Worm (Caenorhabditis elegans) whole organism, L1 larva: ENCODE data around the gene C23F12.3.

ENCODE experiments used
- C16A3.4 ChIP-seq: fragments of 150-350 bp; optimal IDR thresholded peaks from 2 replicates; lab custom pipeline; 2014; ENCODE audit warnings: missing biosample characterization, missing genetic modification characterization
- F16B12.6 ChIP-seq: fragments of 150-350 bp; optimal IDR thresholded peaks from 2 replicates; lab custom pipeline; 2014; ENCODE audit warnings: missing biosample characterization, missing genetic modification characterization
- Y116A8C.19 ChIP-seq: sonication (generic microtip); optimal IDR thresholded peaks from 2 replicates; lab custom pipeline; 2016; ENCODE audit warnings: missing compliant biosample characterization, missing genetic modification characterization, borderline replicate concordance
- aly-2 ChIP-seq: fragments of 150-350 bp; optimal IDR thresholded peaks from 2 replicates; lab custom pipeline; 2014; ENCODE audit warnings: missing biosample characterization, missing genetic modification characterization
- ama-1 ChIP-seq: fragments of 150-350 bp; optimal IDR thresholded peaks from 2 replicates; lab custom pipeline; 2014
- blmp-1 ChIP-seq: fragments of 150-350 bp; optimal IDR thresholded peaks from 2 replicates; lab custom pipeline; 2014; ENCODE audit warnings: missing biosample characterization, missing genetic modification characterization
- ceh-63 ChIP-seq: fragments of 200-800 bp; sonication (Bioruptor generic); optimal IDR thresholded peaks from 2 replicates; lab custom pipeline; 2018; ENCODE audit warnings: mild to moderate bottlenecking, missing genetic modification characterization, missing compliant biosample characterization
- ceh-8 ChIP-seq: fragments of 200-800 bp; sonication (Bioruptor generic); optimal IDR thresholded peaks from 2 replicates; lab custom pipeline; 2018; ENCODE audit warnings: mild to moderate bottlenecking, missing genetic modification characterization, moderate library complexity, missing compliant biosample characterization
- ceh-82 ChIP-seq, 3 experiments: fragments of 150-350 bp in 1 of 3; sonication (generic microtip) in 2 of 3; optimal IDR thresholded peaks; 2 replicates each; lab custom pipeline; 2014 to 2017; ENCODE audit warnings: missing biosample characterization in 3 of 3, missing genetic modification characterization in 3 of 3
- ceh-88 ChIP-seq: fragments of 200-800 bp; sonication (Bioruptor generic); IDR thresholded peaks from 2 replicates; pipeline ENCODE4 v1.3.6; 2022; ENCODE audit warnings: missing genetic modification characterization, missing compliant biosample characterization
- ceh-90 ChIP-seq: sonication (generic microtip); optimal IDR thresholded peaks from 2 replicates; lab custom pipeline; 2016; ENCODE audit warnings: missing genetic modification characterization, missing compliant biosample characterization
- ces-1 ChIP-seq: fragments of 150-350 bp; optimal IDR thresholded peaks from 2 replicates; lab custom pipeline; 2014; ENCODE audit warnings: missing biosample characterization, missing genetic modification reagents, missing genetic modification characterization
- efl-1 ChIP-seq, 4 experiments: fragments of 150-350 bp; optimal IDR thresholded peaks in 3 of 4; peaks in 1 of 4; 1 replicate in 1 of 4; 2 replicates in 3 of 4; lab custom pipeline; 2014; ENCODE audit warnings: missing biosample characterization in 2 of 4, missing genetic modification characterization in 2 of 4, missing genetic modification reagents in 2 of 4
- egl-13 ChIP-seq: sonication (generic microtip); optimal IDR thresholded peaks from 2 replicates; lab custom pipeline; 2016; ENCODE audit warnings: missing genotype, missing genetic modification reagents, missing genetic modification characterization, missing compliant biosample characterization
- egl-27 ChIP-seq, 2 experiments: fragments of 150-350 bp in 1 of 2; sonication (generic microtip); optimal IDR thresholded peaks; 3 replicates each; lab custom pipeline; 2017 to 2018; ENCODE audit warnings: missing biosample characterization in 2 of 2, missing genetic modification characterization in 2 of 2, missing genetic modification reagents in 2 of 2
- elt-2 ChIP-seq: sonication (generic microtip); optimal IDR thresholded peaks from 2 replicates; lab custom pipeline; 2016; ENCODE audit warnings: missing genetic modification characterization, mild to moderate bottlenecking, inconsistent platforms, missing compliant biosample characterization, missing genetic modification reagents
- elt-3 ChIP-seq, 6 experiments: fragments of 150-350 bp in 1 of 6; sonication (generic microtip); optimal IDR thresholded peaks; 2 replicates each; lab custom pipeline; 2017 to 2018; ENCODE audit warnings: missing biosample characterization in 6 of 6, missing genetic modification characterization in 6 of 6, inconsistent platforms in 1 of 6
- fkh-10 ChIP-seq: sonication (generic microtip); optimal IDR thresholded peaks from 2 replicates; lab custom pipeline; 2017; ENCODE audit warnings: missing biosample characterization, missing genetic modification reagents, missing genetic modification characterization
- fos-1 ChIP-seq: fragments of 150-350 bp; optimal IDR thresholded peaks from 2 replicates; lab custom pipeline; 2014; ENCODE audit warnings: missing biosample characterization, missing genetic modification characterization
- grh-1 ChIP-seq: fragments of 200-800 bp; sonication (Bioruptor generic); IDR thresholded peaks from 2 replicates; pipeline ENCODE4 v1.3.6; 2022; ENCODE audit warnings: missing genetic modification reagents, missing genetic modification characterization, missing compliant biosample characterization
- irx-1 ChIP-seq: sonication (generic microtip); optimal IDR thresholded peaks from 2 replicates; lab custom pipeline; 2016; ENCODE audit warnings: missing genetic modification characterization, missing compliant biosample characterization
- lin-14 ChIP-seq: fragments of 200-800 bp; sonication (Bioruptor generic); optimal IDR thresholded peaks from 2 replicates; lab custom pipeline; 2018; ENCODE audit warnings: mild to moderate bottlenecking, missing genetic modification characterization, moderate library complexity, missing compliant biosample characterization
- lin-35 ChIP-seq, 2 experiments: fragments of 150-350 bp; optimal IDR thresholded peaks; 2 replicates each; lab custom pipeline; 2014; ENCODE audit warnings: missing biosample characterization in 2 of 2, missing genetic modification characterization in 2 of 2, missing genetic modification reagents in 2 of 2
- lin-39 ChIP-seq: fragments of 150-350 bp; optimal IDR thresholded peaks from 2 replicates; lab custom pipeline; 2014; ENCODE audit warnings: missing biosample characterization, missing genetic modification reagents, missing genetic modification characterization
- mab-9 ChIP-seq: fragments of 200-800 bp; sonication (Bioruptor generic); IDR thresholded peaks from 2 replicates; pipeline ENCODE4 v1.3.6; 2022; ENCODE audit warnings: missing genetic modification reagents, missing genetic modification characterization, missing compliant biosample characterization
- mep-1 ChIP-seq: fragments of 150-350 bp; optimal IDR thresholded peaks from 2 replicates; lab custom pipeline; 2014; ENCODE audit warnings: missing biosample characterization, missing genetic modification characterization
- nhr-19 ChIP-seq: fragments of 200-800 bp; sonication (Bioruptor generic); conservative IDR thresholded peaks from 2 replicates; pipeline ENCODE4 v1.3.6; 2022; ENCODE audit warnings: missing genetic modification characterization, missing compliant biosample characterization
- nhr-20 ChIP-seq: sonication (generic microtip); optimal IDR thresholded peaks from 2 replicates; lab custom pipeline; 2016; ENCODE audit warnings: mild to moderate bottlenecking, missing genetic modification characterization, missing compliant biosample characterization
- nhr-28 ChIP-seq: fragments of 150-350 bp; optimal IDR thresholded peaks from 2 replicates; lab custom pipeline; 2014; ENCODE audit warnings: missing biosample characterization, missing genetic modification characterization
- nhr-47 ChIP-seq: sonication (generic microtip); optimal IDR thresholded peaks from 2 replicates; lab custom pipeline; 2016; ENCODE audit warnings: mild to moderate bottlenecking, missing genetic modification characterization, moderate library complexity, missing compliant biosample characterization
- nhr-71 ChIP-seq: sonication (generic microtip); optimal IDR thresholded peaks from 2 replicates; lab custom pipeline; 2016; ENCODE audit warnings: mild to moderate bottlenecking, missing genetic modification characterization, moderate library complexity, missing compliant biosample characterization
- nhr-76 ChIP-seq: sonication (generic microtip); optimal IDR thresholded peaks from 2 replicates; lab custom pipeline; 2017; ENCODE audit warnings: missing biosample characterization, missing genetic modification characterization
- nhr-77 ChIP-seq: fragments of 150-350 bp; optimal IDR thresholded peaks from 2 replicates; lab custom pipeline; 2014; ENCODE audit warnings: missing biosample characterization, missing genetic modification characterization
- nhr-84 ChIP-seq: sonication (generic microtip); optimal IDR thresholded peaks from 2 replicates; lab custom pipeline; 2017; ENCODE audit warnings: missing biosample characterization, missing genetic modification characterization
- pag-3 ChIP-seq: sonication (generic microtip); optimal IDR thresholded peaks from 2 replicates; lab custom pipeline; 2017; ENCODE audit warnings: missing genetic modification characterization, mild to moderate bottlenecking, missing compliant biosample characterization, antibody characterized with exemption, borderline replicate concordance; ENCODE audit not compliant: insufficient read depth
- pqm-1 ChIP-seq: sonication (generic microtip); optimal IDR thresholded peaks from 3 replicates; lab custom pipeline; 2017; ENCODE audit warnings: missing biosample characterization, missing genetic modification characterization
- rnt-1 ChIP-seq: sonication (generic microtip); optimal IDR thresholded peaks from 2 replicates; lab custom pipeline; 2016; ENCODE audit warnings: mild to moderate bottlenecking, missing genetic modification characterization, moderate library complexity, missing compliant biosample characterization
- skn-1 ChIP-seq: fragments of 150-350 bp; optimal IDR thresholded peaks from 2 replicates; lab custom pipeline; 2014; ENCODE audit warnings: missing biosample characterization, missing genetic modification characterization
- snpc-4 ChIP-seq: fragments of 150-350 bp; optimal IDR thresholded peaks from 2 replicates; lab custom pipeline; 2014; ENCODE audit warnings: missing biosample characterization, missing genetic modification characterization
- snu-23 ChIP-seq: sonication (generic microtip); optimal IDR thresholded peaks from 2 replicates; lab custom pipeline; 2016; ENCODE audit warnings: missing genetic modification characterization, missing compliant biosample characterization
- sup-37 ChIP-seq: fragments of 200-800 bp; sonication (Bioruptor generic); optimal IDR thresholded peaks from 2 replicates; lab custom pipeline; 2018; ENCODE audit warnings: mild to moderate bottlenecking, missing genetic modification characterization, missing compliant biosample characterization
- swsn-7 ChIP-seq: sonication (generic microtip); optimal IDR thresholded peaks from 2 replicates; lab custom pipeline; 2016; ENCODE audit warnings: missing genetic modification characterization, missing compliant biosample characterization
- tbx-2 ChIP-seq: sonication (generic microtip); optimal IDR thresholded peaks from 2 replicates; lab custom pipeline; 2016; ENCODE audit warnings: missing genetic modification characterization, missing compliant biosample characterization
- unc-30 ChIP-seq: sonication (generic microtip); optimal IDR thresholded peaks from 2 replicates; lab custom pipeline; 2017; ENCODE audit warnings: missing biosample characterization, missing genetic modification characterization
- unc-62 ChIP-seq: fragments of 150-350 bp; optimal IDR thresholded peaks from 2 replicates; lab custom pipeline; 2014; ENCODE audit warnings: missing biosample characterization, missing genetic modification reagents, missing genetic modification characterization
- vab-15 ChIP-seq: sonication (generic microtip); optimal IDR thresholded peaks from 2 replicates; lab custom pipeline; 2017; ENCODE audit warnings: missing genotype, mild to moderate bottlenecking, missing genetic modification characterization, missing compliant biosample characterization
- zip-4 ChIP-seq: fragments of 200-800 bp; sonication (Bioruptor generic); optimal IDR thresholded peaks from 2 replicates; lab custom pipeline; 2018; ENCODE audit warnings: mild to moderate bottlenecking, missing genetic modification characterization, moderate library complexity, missing compliant biosample characterization

C23F12.3 gene

DNA sequence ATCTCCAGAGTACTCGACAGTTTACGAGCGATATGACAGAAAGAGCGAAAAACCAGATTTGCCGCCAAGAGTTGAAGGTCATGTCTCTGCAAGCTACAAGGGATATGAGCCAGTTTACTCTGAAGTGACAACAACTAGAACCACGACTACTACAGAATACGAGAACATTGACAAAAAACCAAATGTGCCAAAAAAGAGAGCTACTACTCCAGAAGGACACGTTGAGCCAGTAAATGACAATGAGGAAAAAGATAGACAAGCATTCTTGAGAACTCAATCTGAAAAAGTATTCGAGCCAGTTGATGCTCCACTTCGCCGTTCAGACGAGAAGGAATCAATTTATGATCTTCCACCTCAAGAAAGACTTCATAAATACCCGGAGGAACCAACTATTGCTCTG is 25.9 kb downstream of the C23F12.3 start:
- no peak for TF ChIP-seq ces-1 (GFP tag; lab: Kevin White, UChicago)
- no peak for TF ChIP-seq grh-1 (GFP tag; lab: Robert Waterston, UW)
- no peak for TF ChIP-seq rnt-1 (tag; lab: Kevin White, UChicago)
- TF ChIP-seq ceh-63 (GFP tag; lab: Kevin White, UChicago) = no peak
- no peak for TF ChIP-seq lin-39
- no peak for TF ChIP-seq elt-3 (tag; optimal IDR thresholded peaks at IDR 0.05; lab: Kevin White, UChicago)
- no peak for TF ChIP-seq nhr-71 (tag; lab: Kevin White, UChicago)
- no peak for TF ChIP-seq blmp-1

- TF ChIP-seq snu-23 (GFP tag; lab: Kevin White, UChicago) (no peak), nhr-28 (tag; lab: Kevin White, UChicago) (no peak), ceh-90 (tag; lab: Kevin White, UChicago) (no peak), nhr-47 (no peak), sup-37 (GFP tag; lab: Kevin White, UChicago) (no peak), nhr-84 (no peak), efl-1 (optimal IDR thresholded peaks at IDR 0.05; lab: Kevin White, UChicago) (no peak), efl-1 (GFP tag; optimal IDR thresholded peaks at IDR 0.05 in 1 of 2; lab: Kevin White, UChicago) (peak in 1 of 2 experiments; percentile 90), egl-13 (tag; lab: Kevin White, UChicago) (no peak), unc-62 (no peak)
- TF ChIP-seq, all 84 proteins: peak for 1
Measured at ce11 chrX:9417948-9418347, 26.5 kb downstream of the C23F12.3 start.

- TF ChIP-seq elt-2 (tag; lab: Kevin White, UChicago) (peak; percentile 89), irx-1 (tag; lab: Kevin White, UChicago) (no peak), nhr-20 (peak; percentile 58), aly-2 (no peak), lin-35 (GFP tag; optimal IDR thresholded peaks at IDR 0.05; lab: Kevin White, UChicago) (peak in 1 of 2 experiments; percentile 29), nhr-71 (tag; lab: Kevin White, UChicago) (peak; percentile 8), lin-14 (GFP tag; lab: Kevin White, UChicago) (peak; percentile 7)
Measured at ce11 chrX:9428059-9428458, 36.6 kb downstream of the C23F12.3 start, which contains the start of gene B0272.4. Gene B0272.4, plus strand, starts transcription at chrX:9428431.

- no peak for TF ChIP-seq pqm-1 (tag; lab: Kevin White, UChicago)
- peak; percentile 56 for TF ChIP-seq nhr-77
- TF ChIP-seq ama-1 = no peak
- no peak for TF ChIP-seq ceh-8 (GFP tag; lab: Kevin White, UChicago)
- TF ChIP-seq nhr-47 = peak; percentile 20
- no peak; the same call in 1 of the 2 replicates for TF ChIP-seq nhr-19 (GFP tag; lab: Robert Waterston, UW)
- TF ChIP-seq pag-3 (tag; lab: Kevin White, UChicago) = no peak
- no peak for TF ChIP-seq mab-9 (GFP tag; lab: Robert Waterston, UW)
- no peak for TF ChIP-seq ceh-90 (tag; lab: Kevin White, UChicago)
- peak in 1 of 3 experiments; percentile 29 for TF ChIP-seq ceh-82 (tag; optimal IDR thresholded peaks at IDR 0.05; lab: Kevin White, UChicago)
- TF ChIP-seq nhr-28 (tag; lab: Kevin White, UChicago) = no peak
- peak; percentile 36 for TF ChIP-seq mep-1
- no peak for TF ChIP-seq aly-2
- peak; percentile 38 for TF ChIP-seq swsn-7 (tag; lab: Kevin White, UChicago)
- TF ChIP-seq nhr-76 (tag; lab: Kevin White, UChicago) = no peak
- TF ChIP-seq C16A3.4 (tag; lab: Kevin White, UChicago) = no peak
- TF ChIP-seq tbx-2 (tag; lab: Kevin White, UChicago) = peak; percentile 32
- no peak for TF ChIP-seq efl-1 (optimal IDR thresholded peaks at IDR 0.05; lab: Kevin White, UChicago)
- TF ChIP-seq efl-1 (GFP tag; optimal IDR thresholded peaks at IDR 0.05 in 1 of 2; lab: Kevin White, UChicago) = no peak
- TF ChIP-seq zip-4 (GFP tag; lab: Kevin White, UChicago) = no peak
- TF ChIP-seq vab-15 = no peak
- TF ChIP-seq fos-1 = no peak
- TF ChIP-seq unc-30 = no peak
- TF ChIP-seq fkh-10 (GFP tag; lab: Kevin White, UChicago) = no peak
- TF ChIP-seq snpc-4 = no peak
- TF ChIP-seq Y116A8C.19 (tag; lab: Kevin White, UChicago) = no peak
- no peak for TF ChIP-seq ceh-88 (GFP tag; lab: Robert Waterston, UW)
- no peak for TF ChIP-seq F16B12.6 (tag; lab: Kevin White, UChicago)
- peak; percentile 25 for TF ChIP-seq skn-1
- TF ChIP-seq egl-27 (tag; optimal IDR thresholded peaks at IDR 0.05; lab: Kevin White, UChicago) = no peak
Measured at ce11 chrX:9431002-9431482, 39.6 kb downstream of the C23F12.3 start, which contains the start of gene B0272.3. Gene B0272.3, plus strand, starts transcription at chrX:9431432.
